Worm (Caenorhabditis elegans): ENCODE data around the gene ugt-55.

The ugt-55 gene

ce11 chrV:12281508-12281907 is 25.0 kb downstream of the ugt-55 start:
- TF ChIP-seq zag-1 (tag; optimal IDR thresholded peaks at IDR 0.05), result no peak
- TF ChIP-seq lin-13 (GFP tag; optimal IDR thresholded peaks at IDR 0.05), result no peak
- TF ChIP-seq ceh-63 (GFP tag; optimal IDR thresholded peaks at IDR 0.05), result no peak
- no peak for TF ChIP-seq ceh-90 (tag; optimal IDR thresholded peaks at IDR 0.05)
- TF ChIP-seq tbx-2 (tag; optimal IDR thresholded peaks at IDR 0.05), result no peak
- TF ChIP-seq nhr-85 (tag), result no peak
- no peak for TF ChIP-seq alr-1 (tag; optimal IDR thresholded peaks at IDR 0.05; ENCODE audit: borderline replicate concordance)
- no peak for TF ChIP-seq unc-98 (GFP tag; IDR thresholded peaks at IDR 0.05)
- no peak for TF ChIP-seq hpl-2 (GFP tag; optimal IDR thresholded peaks at IDR 0.05)
- no peak for TF ChIP-seq skn-1 (tag; optimal IDR thresholded peaks at IDR 0.05)
- no peak for TF ChIP-seq aly-2 (tag; optimal IDR thresholded peaks at IDR 0.05)

ce11 chrV:12283187-12283586 is 26.7 kb downstream of the ugt-55 start, which contains the start of gene F55C5.10:
Gene F55C5.10, plus strand, starts transcription at chrV:12283487.
- no peak for TF ChIP-seq mab-9 (GFP tag; IDR thresholded peaks at IDR 0.05)
- TF ChIP-seq nhr-237 (tag; optimal IDR thresholded peaks at IDR 0.05), result no peak
- TF ChIP-seq nhr-47 (tag; optimal IDR thresholded peaks at IDR 0.05), result no peak
- TF ChIP-seq sox-4 (tag; optimal IDR thresholded peaks at IDR 0.05), result no peak
- no peak for TF ChIP-seq nhr-71 (tag; optimal IDR thresholded peaks at IDR 0.05)
- no peak for TF ChIP-seq F16B12.6 (tag; optimal IDR thresholded peaks at IDR 0.05)

- no peak for TF ChIP-seq fkh-4 (tag; optimal IDR thresholded peaks at IDR 0.05; ENCODE audit: borderline replicate concordance)
- no peak for TF ChIP-seq lir-3 (tag; optimal IDR thresholded peaks at IDR 0.05; ENCODE audit: poor library complexity)
- no peak for TF ChIP-seq efl-1 (optimal IDR thresholded peaks at IDR 0.05)
- peak in 1 of 2 experiments; percentile 22 for TF ChIP-seq efl-1 (GFP tag; optimal IDR thresholded peaks at IDR 0.05 in 1 of 2)
- no peak for TF ChIP-seq mef-2 (tag; optimal IDR thresholded peaks at IDR 0.05)
- TF ChIP-seq pax-3 (tag; optimal IDR thresholded peaks at IDR 0.05), result no peak
- TF ChIP-seq unc-86 (tag; optimal IDR thresholded peaks at IDR 0.05), result no peak
- TF ChIP-seq ces-1 (GFP tag; optimal IDR thresholded peaks at IDR 0.05), result no peak
- no peak for TF ChIP-seq unc-30 (tag; optimal IDR thresholded peaks at IDR 0.05)
- peak; percentile 67 for TF ChIP-seq lin-14 (GFP tag; optimal IDR thresholded peaks at IDR 0.05)
- peak in 1 of 2 experiments; percentile 34 for TF ChIP-seq lsy-2 (tag; optimal IDR thresholded peaks at IDR 0.05)
- no peak for TF ChIP-seq aly-2 (tag; optimal IDR thresholded peaks at IDR 0.05)
- peak in 1 of 3 experiments; percentile 13 for TF ChIP-seq ceh-82 (tag; optimal IDR thresholded peaks at IDR 0.05)
- TF ChIP-seq blmp-1 (tag; optimal IDR thresholded peaks at IDR 0.05), result no peak
- TF ChIP-seq sup-37 (GFP tag; optimal IDR thresholded peaks at IDR 0.05), result no peak
- TF ChIP-seq nhr-47 (tag; optimal IDR thresholded peaks at IDR 0.05), result no peak
- no peak for TF ChIP-seq ceh-63 (GFP tag; optimal IDR thresholded peaks at IDR 0.05)
- TF ChIP-seq lin-15B (tag; optimal IDR thresholded peaks at IDR 0.05), result no peak
- no peak for TF ChIP-seq zag-1 (tag; optimal IDR thresholded peaks at IDR 0.05)
- peak in 1 of 2 experiments; percentile 2 for TF ChIP-seq lin-35 (GFP tag; optimal IDR thresholded peaks at IDR 0.05)
Measured at ce11 chrV:12287667-12288066, 31.2 kb downstream of the ugt-55 start.

ce11 chrV:12288577-12288976 is 32.1 kb downstream of the ugt-55 start, which contains the start of gene rskd-1:
Gene rskd-1, minus strand, starts transcription at chrV:12288615.
- no peak for TF ChIP-seq elt-2 (tag; optimal IDR thresholded peaks at IDR 0.05)
- TF ChIP-seq nhr-71 (tag; optimal IDR thresholded peaks at IDR 0.05), result peak; percentile 6
- no peak for TF ChIP-seq nhr-28 (tag; optimal IDR thresholded peaks at IDR 0.05)
- peak in 1 of 2 experiments; percentile 14 for TF ChIP-seq lin-35 (GFP tag; optimal IDR thresholded peaks at IDR 0.05)
- TF ChIP-seq tbx-2 (tag; optimal IDR thresholded peaks at IDR 0.05), result no peak
- no peak for TF ChIP-seq egl-13 (tag; optimal IDR thresholded peaks at IDR 0.05)
- no peak for TF ChIP-seq ztf-4 (tag; optimal IDR thresholded peaks at IDR 0.05)
- TF ChIP-seq nhr-11 (tag; optimal IDR thresholded peaks at IDR 0.05), result no peak
- TF ChIP-seq nhr-85 (tag), result no peak
- TF ChIP-seq fos-1 (tag; optimal IDR thresholded peaks at IDR 0.05), result no peak
- TF ChIP-seq sox-4 (tag; optimal IDR thresholded peaks at IDR 0.05), result no peak
- TF ChIP-seq C04F5.9 (tag; optimal IDR thresholded peaks at IDR 0.05), result no peak
- TF ChIP-seq unc-30 (tag; optimal IDR thresholded peaks at IDR 0.05), result no peak
- no peak for TF ChIP-seq fkh-4 (tag; optimal IDR thresholded peaks at IDR 0.05; ENCODE audit: borderline replicate concordance)
- TF ChIP-seq C34B4.2 (tag; optimal IDR thresholded peaks at IDR 0.05), result no peak
- TF ChIP-seq ceh-82 (tag; optimal IDR thresholded peaks at IDR 0.05), result no peak
- no peak for TF ChIP-seq vab-15 (tag; optimal IDR thresholded peaks at IDR 0.05)
- TF ChIP-seq elt-3 (tag; optimal IDR thresholded peaks at IDR 0.05), result no peak
- TF ChIP-seq snpc-4 (tag; optimal IDR thresholded peaks at IDR 0.05), result no peak
- TF ChIP-seq jun-1 (tag; optimal IDR thresholded peaks at IDR 0.05), result no peak
- TF ChIP-seq lin-14 (GFP tag; optimal IDR thresholded peaks at IDR 0.05), result peak; percentile 53
- peak in 1 of 2 experiments; percentile 35 for TF ChIP-seq lsy-2 (tag; optimal IDR thresholded peaks at IDR 0.05)
- TF ChIP-seq pax-3 (tag; optimal IDR thresholded peaks at IDR 0.05), result no peak
- TF ChIP-seq pag-3 (tag; optimal IDR thresholded peaks at IDR 0.05; ENCODE audit: borderline replicate concordance, insufficient read depth), result no peak
- TF ChIP-seq C16A3.4 (tag; optimal IDR thresholded peaks at IDR 0.05), result peak; percentile 39
